Worm (Caenorhabditis elegans): ENCODE data around the gene aqp-5.

ce11 chrV:10466607-10467092, 24.9 kb upstream of the aqp-5 start:
- TF ChIP-seq ets-4 (GFP tag; optimal IDR thresholded peaks at IDR 0.05) (no peak), nhr-27 (tag; optimal IDR thresholded peaks at IDR 0.05) (no peak), ZK185.1 (tag; optimal IDR thresholded peaks at IDR 0.05; ENCODE audit: poor library complexity, severe bottlenecking) (peak; percentile 83), unc-62 (GFP tag; optimal IDR thresholded peaks at IDR 0.05) (peak; percentile 9), ceh-58 (GFP tag; IDR thresholded peaks at IDR 0.05) (no peak), sptf-2 (GFP tag; optimal IDR thresholded peaks at IDR 0.05) (no peak), ama-1 (optimal IDR thresholded peaks at IDR 0.05) (no peak), ama-1 (GFP tag; optimal IDR thresholded peaks at IDR 0.05) (no peak), lin-35 (GFP tag; optimal IDR thresholded peaks at IDR 0.05) (peak in 1 of 3 experiments; percentile 79), madf-8 (GFP tag; conservative IDR thresholded peaks at IDR 0.05) (no peak), bed-2 (GFP tag; IDR thresholded peaks at IDR 0.05) (no peak), F57A8.1 (GFP tag; optimal IDR thresholded peaks at IDR 0.05) (no peak), Y67H2A.10 (GFP tag; conservative IDR thresholded peaks at IDR 0.05) (0 out of 2 replicates have a peak, but pooled peaks have one; percentile 39)
